Worm (Caenorhabditis elegans): ENCODE data around the gene str-135.

ce11 chrV:8284800-8285199 lies 4.1 kb upstream of the str-135 start, which contains the start of gene slc-17.5:
- TF ChIP-seq flt-1 (GFP tag; IDR thresholded peaks at IDR 0.05) (no peak), ama-1 (optimal IDR thresholded peaks at IDR 0.05) (no peak), F13C5.2 (tag; optimal IDR thresholded peaks at IDR 0.05) (no peak), ceh-13 (GFP tag; optimal IDR thresholded peaks at IDR 0.05) (no peak), scrt-1 (GFP tag; IDR thresholded peaks at IDR 0.05) (no peak), tbx-37 (GFP tag; conservative IDR thresholded peaks at IDR 0.05) (no peak), ceh-36 (tag; optimal IDR thresholded peaks at IDR 0.05) (no peak), pes-1 (GFP tag; IDR thresholded peaks at IDR 0.05) (no peak), tbx-11 (GFP tag; IDR thresholded peaks at IDR 0.05) (no peak), tra-4 (tag; optimal IDR thresholded peaks at IDR 0.05) (no peak), aly-1 (tag; optimal IDR thresholded peaks at IDR 0.05) (no peak), hmg-4 (GFP tag; optimal IDR thresholded peaks at IDR 0.05) (no peak), hnd-1 (tag; optimal IDR thresholded peaks at IDR 0.05) (no peak), ets-7 (tag; optimal IDR thresholded peaks at IDR 0.05) (no peak)
